Fruit fly (Drosophila melanogaster) whole organism, embryonic: Measurements from ENCODE around the gene CG16758.

Source experiments
- ATbp ChIP-seq: fragments of 200-800 bp; sonication (Bioruptor generic); optimal IDR thresholded peaks from 2 replicates; lab custom pipeline; 2017; ENCODE audit warnings: missing biosample characterization, mild to moderate bottlenecking, missing genetic modification characterization, missing genetic modification reagents
- Aef1 ChIP-seq: fragments of 200-800 bp; sonication (Bioruptor generic); IDR thresholded peaks from 3 replicates; pipeline ENCODE4 v1.3.6; 2022; ENCODE audit warnings: missing biosample characterization, missing genetic modification characterization
- B-H2 ChIP-seq: fragments of 200-800 bp; sonication (Bioruptor generic); optimal IDR thresholded peaks from 2 replicates; lab custom pipeline; 2018; ENCODE audit warnings: missing biosample characterization, mild to moderate bottlenecking, missing genetic modification characterization
- CG10147 ChIP-seq: fragments of 200-800 bp; sonication (Bioruptor generic); optimal IDR thresholded peaks from 2 replicates; lab custom pipeline; 2019; ENCODE audit warnings: missing biosample characterization, mild to moderate bottlenecking, missing genetic modification characterization, moderate library complexity
- CG10543 ChIP-seq: fragments of 200-800 bp; sonication (Bioruptor generic); optimal IDR thresholded peaks from 3 replicates; lab custom pipeline; 2017; ENCODE audit warnings: missing biosample characterization, mild to moderate bottlenecking, missing genetic modification characterization, moderate library complexity
- CG12659 ChIP-seq: fragments of 200-800 bp; sonication (Bioruptor generic); optimal IDR thresholded peaks from 3 replicates; lab custom pipeline; 2017; ENCODE audit warnings: mild to moderate bottlenecking, missing biosample characterization, missing genetic modification reagents, missing genetic modification characterization
- CG12769 ChIP-seq: fragments of 200-800 bp; sonication (Bioruptor generic); optimal IDR thresholded peaks from 2 replicates; lab custom pipeline; 2019; ENCODE audit warnings: missing biosample characterization, mild to moderate bottlenecking, missing genetic modification characterization, moderate library complexity
- CG13894 ChIP-seq: fragments of 200-800 bp; sonication (Bioruptor generic); optimal IDR thresholded peaks from 3 replicates; lab custom pipeline; 2018; ENCODE audit warnings: missing biosample characterization, mild to moderate bottlenecking, missing genetic modification characterization, moderate library complexity
- CG1603 ChIP-seq: fragments of 200-800 bp; sonication (Bioruptor generic); optimal IDR thresholded peaks from 2 replicates; lab custom pipeline; 2019; ENCODE audit warnings: missing biosample characterization, mild to moderate bottlenecking, missing genetic modification characterization, moderate library complexity
- CG17359 ChIP-seq: fragments of 200-800 bp; sonication (Bioruptor generic); optimal IDR thresholded peaks from 3 replicates; lab custom pipeline; 2018; ENCODE audit warnings: missing biosample characterization, mild to moderate bottlenecking, missing genetic modification characterization, moderate library complexity
- CG17568 ChIP-seq: fragments of 200-800 bp; sonication (Bioruptor generic); optimal IDR thresholded peaks from 2 replicates; lab custom pipeline; 2018; ENCODE audit warnings: missing biosample characterization, mild to moderate bottlenecking, missing genetic modification characterization, moderate library complexity
- CG31441 ChIP-seq: fragments of 200-800 bp; sonication (Bioruptor generic); IDR thresholded peaks from 2 replicates; pipeline ENCODE4 v1.3.6; 2022; ENCODE audit warnings: missing biosample characterization, missing genetic modification characterization
- CG6683 ChIP-seq: fragments of 200-800 bp; sonication (Bioruptor generic); optimal IDR thresholded peaks from 2 replicates; lab custom pipeline; 2017; ENCODE audit warnings: missing biosample characterization, mild to moderate bottlenecking, missing genetic modification characterization, missing genetic modification reagents
- CG7372 ChIP-seq: fragments of 200-800 bp; sonication (Bioruptor generic); IDR thresholded peaks from 2 replicates; pipeline ENCODE4 v1.3.6; 2022; ENCODE audit warnings: missing biosample characterization, missing genetic modification characterization
- CG7963 ChIP-seq: fragments of 200-800 bp; sonication (Bioruptor generic); IDR thresholded peaks from 3 replicates; pipeline ENCODE4 v1.3.6; 2022; ENCODE audit warnings: missing biosample characterization, missing genetic modification characterization; ENCODE audit not compliant: partially characterized antibody
- Chrac-16 ChIP-seq: fragments of 200-800 bp; sonication (Bioruptor generic); optimal IDR thresholded peaks from 3 replicates; lab custom pipeline; 2016; ENCODE audit warnings: missing biosample characterization, missing genetic modification characterization
- Gug ChIP-seq: fragments of 200-800 bp; sonication (Bioruptor generic); IDR thresholded peaks from 4 replicates; pipeline ENCODE4 v1.3.6; 2022; ENCODE audit warnings: missing biosample characterization, missing genetic modification characterization
- HLHmδ ChIP-seq: fragments of 200-800 bp; sonication (Bioruptor generic); optimal IDR thresholded peaks from 2 replicates; lab custom pipeline; 2018; ENCODE audit warnings: missing biosample characterization, mild to moderate bottlenecking, missing genetic modification characterization, moderate library complexity
- HmgD ChIP-seq: fragments of 200-800 bp; sonication (Bioruptor generic); optimal IDR thresholded peaks from 3 replicates; lab custom pipeline; 2016; ENCODE audit warnings: missing biosample characterization, missing genetic modification characterization
- Hr39 ChIP-seq: fragments of >200 bp; optimal IDR thresholded peaks from 2 replicates; lab custom pipeline; 2017
- MBD-R2 ChIP-seq: fragments of 200-800 bp; sonication (Bioruptor generic); IDR thresholded peaks from 2 replicates; pipeline ENCODE4 v1.3.6; 2022; ENCODE audit warnings: missing biosample characterization, missing genetic modification characterization
- MTF-1 ChIP-seq: fragments of 200-800 bp; sonication (Bioruptor generic); optimal IDR thresholded peaks from 2 replicates; lab custom pipeline; 2018; ENCODE audit warnings: missing biosample characterization, mild to moderate bottlenecking, missing genetic modification characterization, borderline replicate concordance
- NfI ChIP-seq: fragments of 200-800 bp; sonication (Bioruptor generic); optimal IDR thresholded peaks from 3 replicates; lab custom pipeline; 2018; ENCODE audit warnings: missing biosample characterization, mild to moderate bottlenecking, missing genetic modification characterization, moderate library complexity
- Optix ChIP-seq: fragments of 200-800 bp; sonication (Bioruptor generic); IDR thresholded peaks from 3 replicates; pipeline ENCODE4 v1.3.6; 2022; ENCODE audit warnings: missing biosample characterization, missing genetic modification characterization
- Pdp1 ChIP-seq, 2 experiments: fragments of 200-800 bp; sonication (Bioruptor generic); optimal IDR thresholded peaks; 3 replicates each; lab custom pipeline; 2016; ENCODE audit warnings: missing biosample characterization in 2 of 2, missing genetic modification characterization in 2 of 2, mild to moderate bottlenecking in 1 of 2, moderate library complexity in 1 of 2
- Sox100B ChIP-seq: fragments of 200-800 bp; sonication (Bioruptor generic); optimal IDR thresholded peaks from 3 replicates; lab custom pipeline; 2018; ENCODE audit warnings: missing biosample characterization, mild to moderate bottlenecking, missing genetic modification characterization
- abd-A ChIP-seq: fragments of 200-800 bp; sonication (Bioruptor generic); optimal IDR thresholded peaks from 3 replicates; lab custom pipeline; 2019; ENCODE audit warnings: missing biosample characterization, mild to moderate bottlenecking, missing genetic modification characterization, moderate library complexity
- az2 ChIP-seq: fragments of 200-800 bp; sonication (Bioruptor generic); optimal IDR thresholded peaks from 3 replicates; lab custom pipeline; 2016; ENCODE audit warnings: missing biosample characterization, missing genetic modification characterization
- chinmo ChIP-seq: fragments of 200-800 bp; sonication (Bioruptor generic); IDR thresholded peaks from 4 replicates; pipeline ENCODE4 v1.3.6; 2022; ENCODE audit warnings: missing biosample characterization, missing genetic modification characterization; ENCODE audit not compliant: partially characterized antibody
- cwo ChIP-seq: fragments of 200-800 bp; sonication (Bioruptor generic); optimal IDR thresholded peaks from 3 replicates; lab custom pipeline; 2017; ENCODE audit warnings: missing biosample characterization, missing genetic modification characterization, mild to moderate bottlenecking, moderate library complexity, missing genetic modification reagents
- da ChIP-seq: fragments of 200-800 bp; sonication (Bioruptor generic); optimal IDR thresholded peaks from 2 replicates; lab custom pipeline; 2016; ENCODE audit warnings: missing biosample characterization, missing genetic modification characterization
- dimm ChIP-seq: fragments of 200-800 bp; sonication (Bioruptor generic); IDR thresholded peaks from 2 replicates; pipeline ENCODE4 v1.3.6; 2022; ENCODE audit warnings: missing biosample characterization, missing genetic modification characterization
- eve ChIP-seq, 2 experiments: fragments of >200 bp; optimal IDR thresholded peaks; 2 replicates each; lab custom pipeline; 2017; ENCODE audit warnings: missing biosample characterization in 2 of 2, missing genetic modification characterization in 2 of 2
- eyg ChIP-seq: fragments of 200-800 bp; sonication (Bioruptor generic); optimal IDR thresholded peaks from 3 replicates; lab custom pipeline; 2016; ENCODE audit warnings: missing biosample characterization, missing genetic modification characterization
- ftz-f1 ChIP-seq: fragments of 200-800 bp; sonication (Bioruptor generic); optimal IDR thresholded peaks from 2 replicates; lab custom pipeline; 2016; ENCODE audit warnings: missing biosample characterization, missing genetic modification characterization
- ind ChIP-seq: fragments of 200-800 bp; sonication (Bioruptor generic); optimal IDR thresholded peaks from 3 replicates; lab custom pipeline; 2016; ENCODE audit warnings: missing biosample characterization, missing genetic modification characterization
- klu ChIP-seq: fragments of 200-800 bp; sonication (Bioruptor generic); IDR thresholded peaks from 2 replicates; pipeline ENCODE4 v1.3.6; 2022; ENCODE audit warnings: missing biosample characterization, missing genetic modification characterization
- lola ChIP-seq, 3 experiments: fragments of >200 bp in 2 of 3; fragments of 200-800 bp in 1 of 3; sonication (Bioruptor generic) in 1 of 3; optimal IDR thresholded peaks; 2 replicates each; lab custom pipeline; 2017 to 2019; ENCODE audit warnings: missing biosample characterization in 3 of 3, missing genetic modification characterization in 3 of 3, mild to moderate bottlenecking in 1 of 3, moderate library complexity in 1 of 3
- maf-S ChIP-seq: fragments of 200-800 bp; sonication (Bioruptor generic); optimal IDR thresholded peaks from 2 replicates; lab custom pipeline; 2016; ENCODE audit warnings: missing biosample characterization, missing genetic modification characterization
- pb ChIP-seq: fragments of 200-800 bp; sonication (Bioruptor generic); optimal IDR thresholded peaks from 3 replicates; lab custom pipeline; 2016; ENCODE audit warnings: missing biosample characterization, missing genetic modification characterization
- phol ChIP-seq: fragments of 200-800 bp; sonication (Bioruptor generic); optimal IDR thresholded peaks from 3 replicates; lab custom pipeline; 2018; ENCODE audit warnings: missing biosample characterization, mild to moderate bottlenecking, missing genetic modification characterization, moderate library complexity
- psq ChIP-seq: fragments of 200-800 bp; sonication (Bioruptor generic); optimal IDR thresholded peaks from 2 replicates; lab custom pipeline; 2017; ENCODE audit warnings: missing biosample characterization, missing genetic modification characterization
- rib ChIP-seq: fragments of 200-800 bp; sonication (Bioruptor generic); IDR thresholded peaks from 2 replicates; pipeline ENCODE4 v1.3.6; 2022; ENCODE audit warnings: missing biosample characterization, missing genetic modification characterization
- salm ChIP-seq: fragments of 200-800 bp; sonication (Bioruptor generic); optimal IDR thresholded peaks from 2 replicates; lab custom pipeline; 2018; ENCODE audit warnings: missing biosample characterization, mild to moderate bottlenecking, missing genetic modification characterization
- sd ChIP-seq: fragments of 200-800 bp; sonication (Bioruptor generic); optimal IDR thresholded peaks from 3 replicates; lab custom pipeline; 2018; ENCODE audit warnings: missing biosample characterization, mild to moderate bottlenecking, missing genetic modification characterization, moderate library complexity
- sens ChIP-seq: fragments of 200-800 bp; sonication (Bioruptor generic); peaks from one replicate; lab custom pipeline; 2016; ENCODE audit warnings: missing biosample characterization, missing genetic modification characterization
- sqz ChIP-seq: fragments of 200-800 bp; sonication (Bioruptor generic); optimal IDR thresholded peaks from 3 replicates; lab custom pipeline; 2018; ENCODE audit warnings: missing biosample characterization, mild to moderate bottlenecking, missing genetic modification characterization
- ssp ChIP-seq: fragments of 200-800 bp; sonication (Bioruptor generic); IDR thresholded peaks from 2 replicates; pipeline ENCODE4 v1.3.6; 2022; ENCODE audit warnings: missing biosample characterization, missing genetic modification characterization
- unpg ChIP-seq: fragments of 200-800 bp; sonication (Bioruptor generic); optimal IDR thresholded peaks from 3 replicates; lab custom pipeline; 2018; ENCODE audit warnings: missing biosample characterization, mild to moderate bottlenecking, missing genetic modification characterization, moderate library complexity

CG16758 gene

DNA sequence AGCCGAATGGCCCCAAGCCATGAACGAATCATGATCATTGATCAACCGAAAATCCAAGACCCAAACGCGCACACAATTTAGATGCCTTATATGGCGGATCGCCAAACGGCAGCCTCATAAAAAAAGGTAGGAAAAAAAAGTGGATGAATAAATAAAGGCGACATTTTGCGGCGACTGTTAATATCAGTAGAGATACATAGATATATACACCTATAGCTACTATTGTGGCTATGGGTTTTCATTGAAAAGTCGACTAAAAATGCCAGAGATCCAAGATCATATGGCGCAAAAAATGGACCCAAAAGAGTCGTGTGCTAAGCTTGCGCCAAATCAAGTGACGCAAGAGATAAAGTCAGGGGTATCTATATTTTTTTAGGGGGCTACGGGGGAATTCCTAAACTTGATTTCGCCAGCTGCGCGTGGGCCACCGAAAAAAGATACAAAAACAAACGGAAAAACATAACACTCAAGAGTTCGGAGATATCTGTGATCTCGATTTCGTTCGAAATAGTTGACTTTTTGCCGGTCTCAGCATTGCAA is 47.8 kb upstream of the CG16758 start:
- TF ChIP-seq sens (no peak), CG7372 (no peak), CG13894 (tag; lab: Kevin White, UChicago) (peak; percentile 99), Chrac-16 (GFP tag; lab: Kevin White, UChicago) (no peak), sd (peak; percentile 84), B-H2 (GFP tag; lab: Kevin White, UChicago) (peak; percentile 4), eve (GFP tag; optimal IDR thresholded peaks at IDR 0.05; lab: Kevin White, UChicago) (no peak), CG12769 (tag; lab: Kevin White, UChicago) (peak; percentile 20), sqz (GFP tag; lab: Kevin White, UChicago) (peak; percentile 54), Pdp1 (GFP tag; optimal IDR thresholded peaks at IDR 0.05; lab: Kevin White, UChicago) (peak in 1 of 2 experiments; percentile 51), CG10147 (GFP tag; lab: Kevin White, UChicago) (peak; percentile 2), eyg (GFP tag; lab: Kevin White, UChicago) (no peak), chinmo (GFP tag; lab: Robert Waterston, UW) (0 out of 4 replicates have a peak, but pooled peaks have one; percentile 61), ssp (GFP tag; lab: Robert Waterston, UW) (no peak), MBD-R2 (peak; percentile 14; the same call in 1 of the 2 replicates), abd-A (tag; lab: Kevin White, UChicago) (peak; percentile 82), Hr39 (lab: Kevin White, UChicago) (no peak), cwo (GFP tag; lab: Kevin White, UChicago) (peak; percentile 42)
- TF ChIP-seq, all 482 proteins: peak for 11

DNA sequence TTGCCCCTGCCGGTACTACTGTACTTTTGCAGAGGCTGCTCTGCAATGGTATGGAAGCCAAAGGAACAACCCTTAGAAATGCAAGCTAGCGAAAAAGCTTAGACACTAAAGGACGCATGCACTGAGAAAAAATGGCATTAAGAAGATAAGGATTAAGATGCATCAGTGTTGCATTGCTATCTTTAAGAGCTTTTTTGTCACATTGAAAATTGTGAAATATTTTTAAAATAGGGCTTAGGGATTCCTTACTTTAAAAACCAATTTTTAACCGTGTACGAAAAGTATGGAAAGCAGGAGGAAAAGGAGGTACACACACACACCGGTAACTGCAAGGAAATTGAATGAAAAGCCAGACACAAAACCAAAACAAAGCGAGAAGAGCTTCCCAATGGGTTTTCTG is 45.5 kb upstream of the CG16758 start:
- TF ChIP-seq az2 (GFP tag; lab: Kevin White, UChicago) (no peak), CG17359 (tag; lab: Kevin White, UChicago) (peak; percentile 50), ATbp (GFP tag; lab: Kevin White, UChicago) (no peak), MTF-1 (no peak), phol (tag; lab: Kevin White, UChicago) (peak; percentile 24), lola (GFP tag; optimal IDR thresholded peaks at IDR 0.05; lab: Kevin White, UChicago) (no peak), klu (no peak), CG10147 (GFP tag; lab: Kevin White, UChicago) (peak; percentile 6), ftz-f1 (no peak), CG6683 (GFP tag; lab: Kevin White, UChicago) (no peak), da (no peak), Optix (GFP tag; lab: Robert Waterston, UW) (no peak), HLHmδ (no peak), maf-S (no peak), CG1603 (tag; lab: Kevin White, UChicago) (no peak), CG12659 (GFP tag; lab: Kevin White, UChicago) (no peak), rib (GFP tag; lab: Robert Waterston, UW) (no peak), Gug (GFP tag; lab: Robert Waterston, UW) (no peak), CG7963 (no peak), ind (GFP tag; lab: Kevin White, UChicago) (peak; percentile 3), Sox100B (GFP tag; lab: Kevin White, UChicago) (no peak), sd (no peak), HmgD (no peak), CG17568 (GFP tag; lab: Kevin White, UChicago) (no peak), dimm (GFP tag; lab: Robert Waterston, UW) (no peak), psq (no peak), NfI (GFP tag; lab: Kevin White, UChicago) (no peak), salm (tag; lab: Kevin White, UChicago) (no peak), Chrac-16 (GFP tag; lab: Kevin White, UChicago) (no peak), CG31441 (GFP tag; lab: Robert Waterston, UW) (no peak), pb (GFP tag; lab: Kevin White, UChicago) (no peak), unpg (GFP tag; lab: Kevin White, UChicago) (no peak), CG10543 (GFP tag; lab: Kevin White, UChicago) (no peak), Aef1 (GFP tag; lab: Robert Waterston, UW) (no peak)
